Worm (Caenorhabditis elegans) whole organism, L4 larva: Measurements from ENCODE around the gene F49F1.7.

Source experiments
- egl-27 ChIP-seq: sonication (generic microtip); optimal IDR thresholded peaks from 3 replicates; lab custom pipeline; 2017; ENCODE audit warnings: missing biosample characterization, missing genetic modification reagents, missing genetic modification characterization
- lin-13 ChIP-seq: fragments of 150-350 bp; optimal IDR thresholded peaks from 2 replicates; lab custom pipeline; 2014; ENCODE audit warnings: missing biosample characterization, missing genetic modification reagents, missing genetic modification characterization
- nhr-11 ChIP-seq: fragments of 150-350 bp; optimal IDR thresholded peaks from 2 replicates; lab custom pipeline; 2014; ENCODE audit warnings: missing biosample characterization, missing genetic modification characterization
- nhr-237 ChIP-seq: sonication (generic microtip); optimal IDR thresholded peaks from 2 replicates; lab custom pipeline; 2017; ENCODE audit warnings: missing biosample characterization, missing genetic modification characterization
- pqm-1 ChIP-seq: sonication (generic microtip); optimal IDR thresholded peaks from 2 replicates; lab custom pipeline; 2017; ENCODE audit warnings: missing biosample characterization, missing genetic modification characterization
- snpc-1.2 ChIP-seq: fragments of 200-800 bp; sonication (Bioruptor generic); IDR thresholded peaks from 2 replicates; pipeline ENCODE4 v1.3.6; 2022; ENCODE audit warnings: missing genetic modification reagents, missing genetic modification characterization, missing compliant biosample characterization
- snpc-4 ChIP-seq: fragments of 150-350 bp; optimal IDR thresholded peaks from 2 replicates; lab custom pipeline; 2014; ENCODE audit warnings: missing biosample characterization, missing genetic modification characterization
- unc-39 ChIP-seq: sonication (generic microtip); optimal IDR thresholded peaks from 2 replicates; lab custom pipeline; 2017; ENCODE audit warnings: missing biosample characterization, missing genetic modification characterization
- vab-7 ChIP-seq: fragments of 200-800 bp; sonication (Bioruptor generic); IDR thresholded peaks from 2 replicates; pipeline ENCODE4 v1.3.6; 2022; ENCODE audit warnings: missing genetic modification reagents, missing genetic modification characterization, missing compliant biosample characterization
- zfp-3 ChIP-seq: fragments of 200-800 bp; sonication (Bioruptor generic); conservative IDR thresholded peaks from 2 replicates; pipeline ENCODE4 v1.3.6; 2022; ENCODE audit warnings: missing genetic modification reagents, missing genetic modification characterization, missing compliant biosample characterization

DNA sequence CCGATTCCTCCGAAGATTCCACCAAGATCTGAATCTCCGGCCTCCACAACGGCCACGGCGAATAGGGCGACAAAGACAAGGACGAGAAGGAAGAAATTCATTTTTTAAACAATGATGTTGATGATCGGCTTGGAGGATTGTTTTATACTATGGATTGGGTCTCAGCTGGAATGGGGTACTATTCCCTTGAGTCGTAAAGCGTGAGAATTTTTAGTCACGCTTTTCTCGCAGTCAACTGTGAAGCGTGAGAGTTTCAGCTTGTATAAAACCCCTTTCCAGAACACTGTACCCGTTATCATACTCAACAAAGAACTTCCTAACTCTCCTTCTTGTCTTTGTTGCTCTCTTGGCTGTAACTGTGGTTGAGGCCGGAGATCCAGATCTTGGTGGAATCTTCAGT, 11.0 kb downstream of the F49F1.7 start, which contains the start of gene F49F1.15:
- TF ChIP-seq unc-39 (tag; lab: Kevin White, UChicago) (no peak), snpc-1.2 (GFP tag; lab: Robert Waterston, UW) (no peak), vab-7 (GFP tag; lab: Robert Waterston, UW) (no peak), nhr-11 (no peak), pqm-1 (tag; lab: Kevin White, UChicago) (no peak), egl-27 (no peak), zfp-3 (GFP tag; lab: Robert Waterston, UW) (no peak), snpc-4 (tag; lab: Kevin White, UChicago) (no peak), lin-13 (GFP tag; lab: Kevin White, UChicago) (no peak), nhr-237 (no peak)
